Worm (Caenorhabditis elegans) whole organism, L4 larva: ENCODE measurements around the gene ZK177.11.

Experiments
- D1046.2 ChIP-seq: fragments of 200-800 bp; sonication (Bioruptor generic); IDR thresholded peaks from 2 replicates; pipeline ENCODE4 v1.3.6; 2022; ENCODE audit warnings: missing genetic modification characterization, missing compliant biosample characterization
- F37D6.2 ChIP-seq: sonication (generic microtip); optimal IDR thresholded peaks from 2 replicates; lab custom pipeline; 2016; ENCODE audit warnings: mild to moderate bottlenecking, missing genetic modification characterization, missing compliant biosample characterization
- F44E2.7 ChIP-seq: fragments of 200-800 bp; sonication (Bioruptor generic); IDR thresholded peaks from 2 replicates; pipeline ENCODE4 v2.1.2; 2022; ENCODE audit warnings: missing genetic modification characterization, missing compliant biosample characterization
- R02D3.7 ChIP-seq: fragments of 150-350 bp; sonication (generic microtip); optimal IDR thresholded peaks from 3 replicates; lab custom pipeline; 2014; ENCODE audit warnings: missing biosample characterization, missing genetic modification characterization
- T20F7.1 ChIP-seq: fragments of 200-800 bp; sonication (Bioruptor generic); optimal IDR thresholded peaks from 2 replicates; lab custom pipeline; 2018; ENCODE audit warnings: mild to moderate bottlenecking, missing genetic modification characterization, missing compliant biosample characterization
- Y5F2A.4 ChIP-seq: fragments of 200-800 bp; sonication (Bioruptor generic); optimal IDR thresholded peaks from 2 replicates; lab custom pipeline; 2018; ENCODE audit warnings: mild to moderate bottlenecking, missing genetic modification characterization, missing compliant biosample characterization
- ZK337.2 ChIP-seq: fragments of 200-800 bp; sonication (Bioruptor generic); IDR thresholded peaks from 2 replicates; pipeline ENCODE4 v1.3.6; 2022; ENCODE audit warnings: missing genetic modification reagents, missing genetic modification characterization, missing compliant biosample characterization
- aha-1 ChIP-seq: fragments of 150-350 bp; peaks from one replicate; lab custom pipeline; 2014; ENCODE audit warnings: missing biosample characterization, missing genetic modification characterization
- aly-2 ChIP-seq: sonication (generic microtip); optimal IDR thresholded peaks from 2 replicates; lab custom pipeline; 2018; ENCODE audit warnings: missing biosample characterization, missing genetic modification characterization
- ama-1 ChIP-seq: fragments of 150-350 bp; optimal IDR thresholded peaks from 2 replicates; lab custom pipeline; 2014; ENCODE audit warnings: inconsistent platforms, mixed read lengths
- attf-4 ChIP-seq: sonication (generic microtip); optimal IDR thresholded peaks from 3 replicates; lab custom pipeline; 2017; ENCODE audit warnings: missing biosample characterization, missing genetic modification characterization
- ceh-20 ChIP-seq: fragments of 200-800 bp; sonication (Bioruptor generic); IDR thresholded peaks from 2 replicates; pipeline ENCODE4 v1.3.6; 2022; ENCODE audit warnings: missing genetic modification reagents, missing genetic modification characterization, missing compliant biosample characterization
- ctbp-1 ChIP-seq: fragments of 200-800 bp; sonication (Bioruptor generic); IDR thresholded peaks from 2 replicates; pipeline ENCODE4 v1.3.6; 2022; ENCODE audit warnings: missing genetic modification reagents, missing genetic modification characterization, missing compliant biosample characterization
- daf-12 ChIP-seq: fragments of 150-350 bp; optimal IDR thresholded peaks from 2 replicates; lab custom pipeline; 2014; ENCODE audit warnings: missing biosample characterization, missing genetic modification reagents, missing genetic modification characterization
- daf-19 ChIP-seq: fragments of 200-800 bp; sonication (Bioruptor generic); conservative IDR thresholded peaks from 2 replicates; pipeline ENCODE4 v1.3.6; 2022; ENCODE audit warnings: missing genetic modification characterization, missing compliant biosample characterization
- dmd-9 ChIP-seq: fragments of 200-800 bp; sonication (Bioruptor generic); IDR thresholded peaks from 2 replicates; pipeline ENCODE4 v1.3.6; 2022; ENCODE audit warnings: missing genetic modification reagents, missing genetic modification characterization, missing compliant biosample characterization
- dpl-1 ChIP-seq: fragments of 150-350 bp; optimal IDR thresholded peaks from 2 replicates; lab custom pipeline; 2014; ENCODE audit warnings: missing biosample characterization, missing genetic modification reagents, missing genetic modification characterization
- duxl-1 ChIP-seq: sonication (generic microtip); optimal IDR thresholded peaks from 2 replicates; lab custom pipeline; 2016; ENCODE audit warnings: mild to moderate bottlenecking, missing genetic modification characterization, moderate library complexity, missing compliant biosample characterization; ENCODE audit not compliant: poor library complexity
- egl-43 ChIP-seq: fragments of 200-800 bp; sonication (Bioruptor generic); IDR thresholded peaks from 2 replicates; pipeline ENCODE4 v1.3.6; 2022; ENCODE audit warnings: missing genetic modification reagents, missing genetic modification characterization, missing compliant biosample characterization
- fos-1 ChIP-seq: fragments of 150-350 bp; optimal IDR thresholded peaks from 2 replicates; lab custom pipeline; 2014; ENCODE audit warnings: missing biosample characterization, missing genetic modification characterization
- gei-8 ChIP-seq: fragments of 200-800 bp; sonication (Bioruptor generic); optimal IDR thresholded peaks from 2 replicates; lab custom pipeline; 2018; ENCODE audit warnings: mild to moderate bottlenecking, missing genetic modification characterization, missing compliant biosample characterization
- lim-7 ChIP-seq: fragments of 200-800 bp; sonication (Bioruptor generic); IDR thresholded peaks from 2 replicates; pipeline ENCODE4 v1.3.6; 2022; ENCODE audit warnings: missing genetic modification characterization, missing compliant biosample characterization
- lin-13 ChIP-seq: fragments of 150-350 bp; optimal IDR thresholded peaks from 2 replicates; lab custom pipeline; 2014; ENCODE audit warnings: missing biosample characterization, missing genetic modification reagents, missing genetic modification characterization
- lin-39 ChIP-seq: fragments of 150-350 bp; optimal IDR thresholded peaks from 2 replicates; lab custom pipeline; 2014; ENCODE audit warnings: missing biosample characterization, missing genetic modification reagents, missing genetic modification characterization
- lir-3 ChIP-seq: sonication (generic microtip); optimal IDR thresholded peaks from 2 replicates; lab custom pipeline; 2016; ENCODE audit warnings: mild to moderate bottlenecking, missing genetic modification characterization, missing compliant biosample characterization
- madf-9 ChIP-seq: fragments of 200-800 bp; sonication (Bioruptor generic); conservative IDR thresholded peaks from 2 replicates; pipeline ENCODE4 v1.3.6; 2022; ENCODE audit warnings: missing genetic modification reagents, missing genetic modification characterization, missing compliant biosample characterization
- mdt-29 ChIP-seq: fragments of 200-800 bp; sonication (Bioruptor generic); IDR thresholded peaks from 2 replicates; pipeline ENCODE4 v1.3.6; 2022; ENCODE audit warnings: missing genetic modification reagents, missing genetic modification characterization, missing compliant biosample characterization
- mep-1 ChIP-seq: fragments of 150-350 bp; sonication (generic microtip); optimal IDR thresholded peaks from 3 replicates; lab custom pipeline; 2014; ENCODE audit warnings: missing biosample characterization, missing genetic modification characterization
- mes-2 ChIP-seq: sonication (generic microtip); optimal IDR thresholded peaks from 2 replicates; lab custom pipeline; 2016; ENCODE audit warnings: missing genotype, mild to moderate bottlenecking, missing genetic modification characterization, missing compliant biosample characterization; ENCODE audit not compliant: poor library complexity, severe bottlenecking
- mxl-2 ChIP-seq: fragments of 200-800 bp; sonication (Bioruptor generic); conservative IDR thresholded peaks from 2 replicates; pipeline ENCODE4 v1.3.6; 2022; ENCODE audit warnings: missing genetic modification reagents, missing genetic modification characterization, missing compliant biosample characterization
- nhr-102 ChIP-seq: sonication (generic microtip); optimal IDR thresholded peaks from 2 replicates; lab custom pipeline; 2016; ENCODE audit warnings: mild to moderate bottlenecking, missing genetic modification characterization, moderate library complexity, missing compliant biosample characterization
- nhr-11 ChIP-seq: fragments of 150-350 bp; optimal IDR thresholded peaks from 2 replicates; lab custom pipeline; 2014; ENCODE audit warnings: missing biosample characterization, missing genetic modification characterization
- nhr-111 ChIP-seq: fragments of 200-800 bp; sonication (Bioruptor generic); optimal IDR thresholded peaks from 2 replicates; lab custom pipeline; 2018; ENCODE audit warnings: mild to moderate bottlenecking, missing genetic modification characterization, missing compliant biosample characterization
- nhr-25 ChIP-seq: sonication (generic microtip); optimal IDR thresholded peaks from 2 replicates; lab custom pipeline; 2017; ENCODE audit warnings: missing genetic modification characterization, mild to moderate bottlenecking, missing compliant biosample characterization, antibody characterized with exemption, moderate library complexity, borderline replicate concordance; ENCODE audit not compliant: insufficient read depth
- nhr-28 ChIP-seq: fragments of 150-350 bp; optimal IDR thresholded peaks from 2 replicates; lab custom pipeline; 2014; ENCODE audit warnings: missing biosample characterization, missing genetic modification characterization
- nhr-77 ChIP-seq: fragments of 150-350 bp; optimal IDR thresholded peaks from 2 replicates; lab custom pipeline; 2014; ENCODE audit warnings: missing biosample characterization, missing genetic modification characterization
- php-3 ChIP-seq: fragments of 200-800 bp; sonication (Bioruptor generic); IDR thresholded peaks from 2 replicates; pipeline ENCODE4 v1.3.6; 2022; ENCODE audit warnings: missing genetic modification reagents, missing genetic modification characterization, missing compliant biosample characterization
- pqm-1 ChIP-seq: sonication (generic microtip); optimal IDR thresholded peaks from 2 replicates; lab custom pipeline; 2017; ENCODE audit warnings: missing biosample characterization, missing genetic modification characterization
- rbr-2 ChIP-seq: sonication (generic microtip); optimal IDR thresholded peaks from 2 replicates; lab custom pipeline; 2016; ENCODE audit warnings: missing genotype, missing genetic modification characterization, missing compliant biosample characterization
- set-16 ChIP-seq: fragments of 200-800 bp; sonication (Bioruptor generic); IDR thresholded peaks from 2 replicates; pipeline ENCODE4 v1.3.6; 2022; ENCODE audit warnings: missing genetic modification reagents, missing genetic modification characterization, missing compliant biosample characterization
- skn-1 ChIP-seq: fragments of 150-350 bp; optimal IDR thresholded peaks from 2 replicates; lab custom pipeline; 2014; ENCODE audit warnings: missing biosample characterization, missing genetic modification characterization
- spr-1 ChIP-seq: sonication (generic microtip); optimal IDR thresholded peaks from 2 replicates; lab custom pipeline; 2016; ENCODE audit warnings: mild to moderate bottlenecking, missing genetic modification characterization, missing compliant biosample characterization
- spr-3 ChIP-seq: fragments of 200-800 bp; sonication (Bioruptor generic); optimal IDR thresholded peaks from 2 replicates; lab custom pipeline; 2018; ENCODE audit warnings: mild to moderate bottlenecking, missing genetic modification characterization, missing compliant biosample characterization
- tag-97 ChIP-seq: fragments of 200-800 bp; sonication (Bioruptor generic); IDR thresholded peaks from 2 replicates; pipeline ENCODE4 v1.3.6; 2022; ENCODE audit warnings: missing genetic modification characterization, missing compliant biosample characterization
- tra-1 ChIP-seq: fragments of 200-800 bp; sonication (Bioruptor generic); IDR thresholded peaks from 2 replicates; pipeline ENCODE4 v1.3.6; 2022; ENCODE audit warnings: missing genetic modification reagents, missing genetic modification characterization, missing compliant biosample characterization
- unc-62 ChIP-seq, 3 experiments: fragments of 150-350 bp in 1 of 3; sonication (generic microtip); optimal IDR thresholded peaks in 2 of 3; peaks in 1 of 3; 1 replicate in 1 of 3; 2 replicates in 2 of 3; lab custom pipeline; 2014 to 2017; ENCODE audit warnings: missing biosample characterization in 3 of 3, missing genetic modification characterization in 3 of 3, missing genetic modification reagents in 3 of 3, missing genotype in 1 of 3
- vab-7 ChIP-seq: fragments of 200-800 bp; sonication (Bioruptor generic); IDR thresholded peaks from 2 replicates; pipeline ENCODE4 v1.3.6; 2022; ENCODE audit warnings: missing genetic modification reagents, missing genetic modification characterization, missing compliant biosample characterization
- zfp-2 ChIP-seq: sonication (generic microtip); optimal IDR thresholded peaks from 2 replicates; lab custom pipeline; 2016; ENCODE audit warnings: mild to moderate bottlenecking, missing genetic modification characterization, missing compliant biosample characterization
- zip-11 ChIP-seq: fragments of 200-800 bp; sonication (Bioruptor generic); IDR thresholded peaks from 2 replicates; pipeline ENCODE4 v1.3.6; 2022; ENCODE audit warnings: missing genetic modification characterization, missing compliant biosample characterization
- ztf-11 ChIP-seq: fragments of 150-350 bp; optimal IDR thresholded peaks from 2 replicates; lab custom pipeline; 2014; ENCODE audit warnings: missing biosample characterization, missing genetic modification characterization

ZK177.11 gene

ce11 chrII:5543476-5544144 lies 20.9 kb downstream of the ZK177.11 start (continued):
- peak; percentile 97 for TF ChIP-seq nhr-102 (tag; lab: Kevin White, UChicago)
- peak; percentile 99 for TF ChIP-seq egl-43
- TF ChIP-seq lin-13 (GFP tag; lab: Kevin White, UChicago), result peak; percentile 92
- peak; percentile 67 for TF ChIP-seq pqm-1 (tag; lab: Kevin White, UChicago)
- peak; percentile 97 for TF ChIP-seq ceh-20 (GFP tag; lab: Robert Waterston, UW)
- peak; percentile 99 for TF ChIP-seq mep-1
- peak; percentile 95 for TF ChIP-seq daf-19 (GFP tag; lab: Robert Waterston, UW)
- peak; percentile 85 for TF ChIP-seq dpl-1 (GFP tag; lab: Kevin White, UChicago)
- TF ChIP-seq ama-1 (lab: Kevin White, UChicago), result peak; percentile 100
- TF ChIP-seq attf-4 (tag; lab: Kevin White, UChicago), result peak; percentile 63
- TF ChIP-seq ZK337.2 (GFP tag; lab: Robert Waterston, UW), result peak; percentile 88
- 0 out of 2 replicates have a peak, but pooled peaks have one; percentile 7 for TF ChIP-seq zip-11
- peak; percentile 93 for TF ChIP-seq D1046.2
- peak; percentile 97 for TF ChIP-seq nhr-25
- TF ChIP-seq aha-1 (tag; lab: Kevin White, UChicago), result peak; percentile 100
- TF ChIP-seq vab-7, result peak; percentile 94
- TF ChIP-seq R02D3.7 (tag; lab: Kevin White, UChicago), result peak; percentile 44
- TF ChIP-seq unc-62 (GFP tag; optimal IDR thresholded peaks at IDR 0.05 in 1 of 2; lab: Kevin White, UChicago), result peak in 1 of 2 experiments; percentile 100
- TF ChIP-seq unc-62 (tag; optimal IDR thresholded peaks at IDR 0.05; lab: Kevin White, UChicago), result peak; percentile 94
- TF ChIP-seq gei-8 (GFP tag; lab: Kevin White, UChicago), result peak; percentile 95
- TF ChIP-seq Y5F2A.4 (GFP tag; lab: Kevin White, UChicago), result peak; percentile 86
- TF ChIP-seq T20F7.1 (GFP tag; lab: Kevin White, UChicago), result peak; percentile 92
- peak; percentile 97 for TF ChIP-seq nhr-77 (tag; lab: Kevin White, UChicago)
- TF ChIP-seq spr-1 (tag; lab: Kevin White, UChicago), result peak; percentile 97
- peak; percentile 87 for TF ChIP-seq aly-2
- peak; percentile 99 for TF ChIP-seq ctbp-1
- peak; percentile 96 for TF ChIP-seq tra-1 (GFP tag; lab: Robert Waterston, UW)
- peak; percentile 85; the same call in 1 of the 2 replicates for TF ChIP-seq mxl-2 (GFP tag; lab: Robert Waterston, UW)
- no peak for TF ChIP-seq daf-12 (tag; lab: Kevin White, UChicago)
- peak; percentile 98 for TF ChIP-seq rbr-2 (tag; lab: Kevin White, UChicago)
- peak; percentile 78 for TF ChIP-seq lim-7
- TF ChIP-seq F44E2.7 (GFP tag; lab: Robert Waterston, UW), result 0 out of 2 replicates have a peak, but pooled peaks have one; percentile 69
- peak; percentile 42 for TF ChIP-seq ztf-11 (tag; lab: Kevin White, UChicago)
- peak; percentile 66 for TF ChIP-seq lin-39
- TF ChIP-seq php-3 (GFP tag; lab: Robert Waterston, UW), result peak; percentile 86
- TF ChIP-seq nhr-111 (GFP tag; lab: Kevin White, UChicago), result peak; percentile 97
- TF ChIP-seq skn-1 (tag; lab: Kevin White, UChicago), result peak; percentile 69
- TF ChIP-seq spr-3 (GFP tag; lab: Kevin White, UChicago), result peak; percentile 99
- TF ChIP-seq nhr-11 (tag; lab: Kevin White, UChicago), result peak; percentile 98
- peak; percentile 87 for TF ChIP-seq lir-3 (tag; lab: Kevin White, UChicago)
- TF ChIP-seq nhr-28 (tag; lab: Kevin White, UChicago), result peak; percentile 95
- TF ChIP-seq set-16 (GFP tag; lab: Robert Waterston, UW), result peak; percentile 71
- peak; percentile 98 for TF ChIP-seq dmd-9 (GFP tag; lab: Robert Waterston, UW)
- peak; percentile 96 for TF ChIP-seq duxl-1 (tag; lab: Kevin White, UChicago)
- peak; percentile 97 for TF ChIP-seq mes-2 (tag; lab: Kevin White, UChicago)
- peak; percentile 96 for TF ChIP-seq F37D6.2 (tag; lab: Kevin White, UChicago)
- TF ChIP-seq mdt-29 (GFP tag; lab: Robert Waterston, UW), result peak; percentile 99
- peak; percentile 77 for TF ChIP-seq fos-1 (tag; lab: Kevin White, UChicago)
- peak; percentile 94 for TF ChIP-seq madf-9 (GFP tag; lab: Robert Waterston, UW)
- peak; percentile 79 for TF ChIP-seq zfp-2 (tag; lab: Kevin White, UChicago)
- peak; percentile 30; the same call in 1 of the 2 replicates for TF ChIP-seq tag-97
